Fruit fly (Drosophila melanogaster) whole organism, embryonic: ENCODE data around the gene Vps53.

Experiments used
- CG1024 ChIP-seq: fragments of 200-800 bp; sonication (Bioruptor generic); IDR thresholded peaks from 2 replicates; pipeline ENCODE4 v1.3.6; 2022; ENCODE audit warnings: missing biosample characterization, missing genetic modification characterization
- CG10543 ChIP-seq: fragments of 200-800 bp; sonication (Bioruptor generic); optimal IDR thresholded peaks from 3 replicates; lab custom pipeline; 2017; ENCODE audit warnings: missing biosample characterization, mild to moderate bottlenecking, missing genetic modification characterization, moderate library complexity
- CG10654 ChIP-seq: fragments of 200-800 bp; sonication (Bioruptor generic); optimal IDR thresholded peaks from 2 replicates; lab custom pipeline; 2016; ENCODE audit warnings: missing biosample characterization, missing genetic modification characterization
- CG11560 ChIP-seq: fragments of 200-800 bp; sonication (Bioruptor generic); IDR thresholded peaks from 3 replicates; pipeline ENCODE4 v1.3.6; 2022; ENCODE audit warnings: missing biosample characterization, missing genetic modification characterization
- CG12219 ChIP-seq: fragments of 200-800 bp; sonication (Bioruptor generic); optimal IDR thresholded peaks from 3 replicates; lab custom pipeline; 2018; ENCODE audit warnings: missing biosample characterization, mild to moderate bottlenecking, missing genetic modification characterization
- CG12659 ChIP-seq: fragments of 200-800 bp; sonication (Bioruptor generic); optimal IDR thresholded peaks from 3 replicates; lab custom pipeline; 2017; ENCODE audit warnings: mild to moderate bottlenecking, missing biosample characterization, missing genetic modification reagents, missing genetic modification characterization
- CG14014 ChIP-seq: fragments of 200-800 bp; sonication (Bioruptor generic); IDR thresholded peaks from 2 replicates; pipeline ENCODE4 v1.3.6; 2022; ENCODE audit warnings: missing biosample characterization, missing genetic modification characterization
- CG1647 ChIP-seq: fragments of 200-800 bp; sonication (Bioruptor generic); optimal IDR thresholded peaks from 3 replicates; lab custom pipeline; 2016; ENCODE audit warnings: missing biosample characterization, missing genetic modification characterization
- CG17361 ChIP-seq: fragments of 200-800 bp; sonication (Bioruptor generic); IDR thresholded peaks from 3 replicates; pipeline ENCODE4 v1.3.6; 2022; ENCODE audit warnings: missing biosample characterization, missing genetic modification characterization
- CG3838 ChIP-seq: fragments of 200-800 bp; sonication (Bioruptor generic); optimal IDR thresholded peaks from 3 replicates; lab custom pipeline; 2016; ENCODE audit warnings: missing biosample characterization, missing genetic modification characterization
- CG42726 ChIP-seq: fragments of 200-800 bp; sonication (Bioruptor generic); IDR thresholded peaks from 2 replicates; pipeline ENCODE4 v1.3.6; 2022; ENCODE audit warnings: missing biosample characterization, missing genetic modification characterization; ENCODE audit not compliant: partially characterized antibody
- CG4328 ChIP-seq: fragments of 200-800 bp; sonication (Bioruptor generic); optimal IDR thresholded peaks from 3 replicates; lab custom pipeline; 2017; ENCODE audit warnings: missing biosample characterization, missing genetic modification reagents, missing genetic modification characterization
- CG9215 ChIP-seq: fragments of 200-800 bp; sonication (Bioruptor generic); IDR thresholded peaks from 2 replicates; pipeline ENCODE4 v1.3.6; 2022; ENCODE audit warnings: missing biosample characterization, missing genetic modification characterization
- Camta ChIP-seq: fragments of 200-800 bp; sonication (Bioruptor generic); optimal IDR thresholded peaks from 2 replicates; lab custom pipeline; 2016; ENCODE audit warnings: missing biosample characterization, missing genetic modification characterization
- Dek ChIP-seq: fragments of 200-800 bp; sonication (Bioruptor generic); optimal IDR thresholded peaks from 3 replicates; lab custom pipeline; 2019; ENCODE audit warnings: missing biosample characterization, mild to moderate bottlenecking, missing genetic modification characterization, moderate library complexity
- Dip3 ChIP-seq: fragments of 200-800 bp; sonication (Bioruptor generic); optimal IDR thresholded peaks from 3 replicates; lab custom pipeline; 2016; ENCODE audit warnings: missing biosample characterization, missing genetic modification characterization
- Fer3 ChIP-seq: fragments of 200-800 bp; sonication (Bioruptor generic); optimal IDR thresholded peaks from 2 replicates; lab custom pipeline; 2018; ENCODE audit warnings: missing biosample characterization, mild to moderate bottlenecking, missing genetic modification characterization, moderate library complexity
- H2.0 ChIP-seq: fragments of 200-800 bp; sonication (Bioruptor generic); IDR thresholded peaks from 2 replicates; pipeline ENCODE4 v1.3.6; 2022; ENCODE audit warnings: missing biosample characterization, missing genetic modification characterization
- Hr78 ChIP-seq, 2 experiments: fragments of 200-800 bp in 1 of 2; fragments of >200 bp in 1 of 2; sonication (Bioruptor generic) in 1 of 2; optimal IDR thresholded peaks; 2 replicates each; lab custom pipeline; 2017 to 2019; ENCODE audit warnings: missing biosample characterization in 2 of 2, missing genetic modification characterization in 2 of 2, mild to moderate bottlenecking in 1 of 2, moderate library complexity in 1 of 2
- Kr ChIP-seq: fragments of 200-800 bp; sonication (Bioruptor generic); optimal IDR thresholded peaks from 2 replicates; lab custom pipeline; 2017; ENCODE audit warnings: missing biosample characterization, mild to moderate bottlenecking, missing genetic modification characterization
- Lhr ChIP-seq: fragments of 200-800 bp; sonication (Bioruptor generic); optimal IDR thresholded peaks from 3 replicates; lab custom pipeline; 2017; ENCODE audit warnings: mild to moderate bottlenecking, missing biosample characterization, missing genetic modification reagents, missing genetic modification characterization
- Mrtf ChIP-seq: fragments of 200-800 bp; sonication (Bioruptor generic); IDR thresholded peaks from 3 replicates; pipeline ENCODE4 v1.3.6; 2022; ENCODE audit warnings: missing biosample characterization, missing genetic modification characterization
- Pdp1 ChIP-seq, 2 experiments: fragments of 200-800 bp; sonication (Bioruptor generic); optimal IDR thresholded peaks; 3 replicates each; lab custom pipeline; 2016; ENCODE audit warnings: missing biosample characterization in 2 of 2, missing genetic modification characterization in 2 of 2, mild to moderate bottlenecking in 1 of 2, moderate library complexity in 1 of 2
- Ravus ChIP-seq: fragments of 200-800 bp; sonication (Bioruptor generic); IDR thresholded peaks from 2 replicates; pipeline ENCODE4 v1.3.6; 2022; ENCODE audit warnings: missing biosample characterization, missing genetic modification characterization
- amos ChIP-seq: fragments of 200-800 bp; sonication (Bioruptor generic); IDR thresholded peaks from 2 replicates; pipeline ENCODE4 v1.3.6; 2022; ENCODE audit warnings: missing biosample characterization, missing genetic modification characterization; ENCODE audit not compliant: partially characterized antibody
- aop ChIP-seq: fragments of 200-800 bp; sonication (Bioruptor generic); IDR thresholded peaks from 2 replicates; pipeline ENCODE4 v1.3.6; 2022; ENCODE audit warnings: missing biosample characterization, missing genetic modification characterization
- ase ChIP-seq: fragments of 200-800 bp; sonication (Bioruptor generic); IDR thresholded peaks from 3 replicates; pipeline ENCODE4 v1.3.6; 2022; ENCODE audit warnings: missing biosample characterization, missing genetic modification characterization
- bsh ChIP-seq, 2 experiments: fragments of 200-800 bp; sonication (Bioruptor generic); optimal IDR thresholded peaks; 2 replicates each; lab custom pipeline; 2017 to 2018; ENCODE audit warnings: mild to moderate bottlenecking in 2 of 2, missing biosample characterization in 2 of 2, missing genetic modification characterization in 2 of 2, moderate library complexity in 1 of 2
- da ChIP-seq: fragments of 200-800 bp; sonication (Bioruptor generic); optimal IDR thresholded peaks from 2 replicates; lab custom pipeline; 2016; ENCODE audit warnings: missing biosample characterization, missing genetic modification characterization
- danr ChIP-seq: fragments of 200-800 bp; sonication (Bioruptor generic); IDR thresholded peaks from 2 replicates; pipeline ENCODE4 v1.3.6; 2022; ENCODE audit warnings: missing biosample characterization, missing genetic modification characterization
- dati ChIP-seq: fragments of 200-800 bp; sonication (Bioruptor generic); IDR thresholded peaks from 2 replicates; pipeline ENCODE4 v1.3.6; 2022; ENCODE audit warnings: missing biosample characterization, missing genetic modification characterization
- dmrt11E ChIP-seq: fragments of 200-800 bp; sonication (Bioruptor generic); optimal IDR thresholded peaks from 3 replicates; lab custom pipeline; 2018; ENCODE audit warnings: missing biosample characterization, mild to moderate bottlenecking, missing genetic modification characterization, moderate library complexity
- ewg ChIP-seq: fragments of 200-800 bp; sonication (Bioruptor generic); optimal IDR thresholded peaks from 3 replicates; lab custom pipeline; 2017; ENCODE audit warnings: mild to moderate bottlenecking, missing biosample characterization, missing genetic modification reagents, missing genetic modification characterization
- eyg ChIP-seq: fragments of 200-800 bp; sonication (Bioruptor generic); optimal IDR thresholded peaks from 3 replicates; lab custom pipeline; 2016; ENCODE audit warnings: missing biosample characterization, missing genetic modification characterization
- fd64A ChIP-seq: fragments of 200-800 bp; sonication (Bioruptor generic); optimal IDR thresholded peaks from 3 replicates; lab custom pipeline; 2018; ENCODE audit warnings: missing biosample characterization, mild to moderate bottlenecking, missing genetic modification characterization
- knrl ChIP-seq: fragments of 200-800 bp; sonication (Bioruptor generic); IDR thresholded peaks from 3 replicates; pipeline ENCODE4 v1.3.6; 2022; ENCODE audit warnings: missing biosample characterization, missing genetic modification characterization; ENCODE audit not compliant: partially characterized antibody
- lilli ChIP-seq: fragments of 200-800 bp; sonication (Bioruptor generic); optimal IDR thresholded peaks from 3 replicates; lab custom pipeline; 2016; ENCODE audit warnings: missing biosample characterization, missing genetic modification characterization
- nmo ChIP-seq: fragments of 200-800 bp; sonication (Bioruptor generic); optimal IDR thresholded peaks from 2 replicates; lab custom pipeline; 2018; ENCODE audit warnings: missing biosample characterization, mild to moderate bottlenecking, missing genetic modification characterization, moderate library complexity
- sd ChIP-seq: fragments of 200-800 bp; sonication (Bioruptor generic); optimal IDR thresholded peaks from 3 replicates; lab custom pipeline; 2018; ENCODE audit warnings: missing biosample characterization, mild to moderate bottlenecking, missing genetic modification characterization, moderate library complexity
- sens-2 ChIP-seq: fragments of 200-800 bp; sonication (Bioruptor generic); IDR thresholded peaks from 2 replicates; pipeline ENCODE4 v1.3.6; 2022; ENCODE audit warnings: missing biosample characterization, missing genetic modification characterization
- slou ChIP-seq: fragments of 200-800 bp; sonication (Bioruptor generic); optimal IDR thresholded peaks from 3 replicates; lab custom pipeline; 2016; ENCODE audit warnings: missing biosample characterization, missing genetic modification characterization
- slp2 ChIP-seq: fragments of 200-800 bp; sonication (Bioruptor generic); optimal IDR thresholded peaks from 2 replicates; lab custom pipeline; 2016; ENCODE audit warnings: missing biosample characterization, missing genetic modification characterization
- sna ChIP-seq: fragments of 200-800 bp; sonication (Bioruptor generic); IDR thresholded peaks from 2 replicates; pipeline ENCODE4 v1.3.6; 2022; ENCODE audit warnings: missing biosample characterization, missing genetic modification characterization; ENCODE audit not compliant: partially characterized antibody
- sob ChIP-seq: fragments of 200-800 bp; sonication (Bioruptor generic); IDR thresholded peaks from 2 replicates; pipeline ENCODE4 v1.3.6; 2022; ENCODE audit warnings: missing biosample characterization, missing genetic modification characterization
- sqz ChIP-seq: fragments of 200-800 bp; sonication (Bioruptor generic); optimal IDR thresholded peaks from 3 replicates; lab custom pipeline; 2018; ENCODE audit warnings: missing biosample characterization, mild to moderate bottlenecking, missing genetic modification characterization
- sug ChIP-seq: fragments of 200-800 bp; optimal IDR thresholded peaks from 2 replicates; lab custom pipeline; 2019; ENCODE audit warnings: missing biosample characterization, mild to moderate bottlenecking, missing genetic modification characterization, moderate library complexity
- tx ChIP-seq: fragments of 200-800 bp; sonication (Bioruptor generic); optimal IDR thresholded peaks from 2 replicates; lab custom pipeline; 2016; ENCODE audit warnings: missing biosample characterization, missing genetic modification characterization

Vps53 gene

dm6 chr2L:4393842-4394421, 8.1 kb upstream of the Vps53 start, which contains the start of gene CG3652 (continued):
- peak; percentile 18; the same call in 1 of the 2 replicates for TF ChIP-seq sna (GFP tag; lab: Robert Waterston, UW)
- TF ChIP-seq CG9215 (GFP tag; lab: Robert Waterston, UW): no peak
- TF ChIP-seq Fer3: no peak
- TF ChIP-seq amos (GFP tag; lab: Robert Waterston, UW): peak; percentile 43
- TF ChIP-seq eyg: no peak
- TF ChIP-seq fd64A: no peak
- TF ChIP-seq lilli: peak; percentile 61
- TF ChIP-seq CG4328 (GFP tag; lab: Kevin White, UChicago): no peak
- peak; percentile 70 for TF ChIP-seq CG12659 (GFP tag; lab: Kevin White, UChicago)
- TF ChIP-seq CG42726 (GFP tag; lab: Robert Waterston, UW): no peak
- no peak for TF ChIP-seq CG12219 (GFP tag; lab: Kevin White, UChicago)
- no peak for TF ChIP-seq CG14014 (GFP tag; lab: Robert Waterston, UW)
- TF ChIP-seq sob (GFP tag; lab: Robert Waterston, UW): no peak
- TF ChIP-seq slp2 (GFP tag; lab: Kevin White, UChicago): peak; percentile 47
- TF ChIP-seq CG1647 (GFP tag; lab: Kevin White, UChicago): no peak
- peak; percentile 48 for TF ChIP-seq Dip3 (GFP tag; lab: Kevin White, UChicago)
- no peak for TF ChIP-seq dati (GFP tag; lab: Robert Waterston, UW)
- TF ChIP-seq ase (GFP tag; lab: Robert Waterston, UW): no peak

- TF ChIP-seq Camta (GFP tag; lab: Kevin White, UChicago) (no peak), sens-2 (GFP tag; lab: Robert Waterston, UW) (no peak), CG3838 (no peak), Hr78 (GFP tag; optimal IDR thresholded peaks at IDR 0.05; lab: Kevin White, UChicago) (peak in 1 of 2 experiments; percentile 68), Pdp1 (GFP tag; optimal IDR thresholded peaks at IDR 0.05; lab: Kevin White, UChicago) (peak in 1 of 2 experiments; percentile 76), amos (GFP tag; lab: Robert Waterston, UW) (no peak), CG10654 (GFP tag; lab: Kevin White, UChicago) (no peak), dmrt11E (tag; lab: Kevin White, UChicago) (no peak), Lhr (GFP tag; lab: Kevin White, UChicago) (no peak), aop (GFP tag; lab: Robert Waterston, UW) (no peak), CG12219 (GFP tag; lab: Kevin White, UChicago) (no peak), H2.0 (GFP tag; lab: Robert Waterston, UW) (no peak), Kr (no peak), nmo (no peak), CG1024 (GFP tag; lab: Robert Waterston, UW) (no peak), CG17361 (GFP tag; lab: Robert Waterston, UW) (no peak), Dek (tag; lab: Kevin White, UChicago) (no peak), sqz (GFP tag; lab: Kevin White, UChicago) (no peak), Mrtf (no peak), lilli (no peak), Ravus (GFP tag; lab: Robert Waterston, UW) (no peak), tx (GFP tag; lab: Kevin White, UChicago) (no peak), CG10543 (GFP tag; lab: Kevin White, UChicago) (peak; percentile 50), danr (GFP tag; lab: Robert Waterston, UW) (no peak), da (GFP tag; lab: Kevin White, UChicago) (no peak), bsh (GFP tag; optimal IDR thresholded peaks at IDR 0.05; lab: Kevin White, UChicago) (no peak), ewg (GFP tag; lab: Kevin White, UChicago) (no peak), CG11560 (no peak), sug (peak; percentile 79), sd (no peak), slou (no peak), knrl (GFP tag; lab: Robert Waterston, UW) (no peak)
Observed at dm6 chr2L:4389405-4390115, 3.7 kb upstream of the Vps53 start.
